Worm (Caenorhabditis elegans): ENCODE measurements around the gene srh-85.

- TF ChIP-seq hlh-1 (tag; optimal IDR thresholded peaks at IDR 0.05) (no peak), ztf-11 (tag; optimal IDR thresholded peaks at IDR 0.05) (no peak)
Observed at ce11 chrV:3011394-3011793, 24.1 kb upstream of the srh-85 start, which contains the start of gene srw-135.
